Fruit fly (Drosophila melanogaster): ENCODE results near the gene CG14362.

dm6 chr3R:13845926-13846325 is 9.3 kb downstream of the CG14362 start:
- TF ChIP-seq Myc (optimal IDR thresholded peaks at IDR 0.05) (no peak), insv (optimal IDR thresholded peaks at IDR 0.05) (no peak), Sin3A (optimal IDR thresholded peaks at IDR 0.05) (no peak), psq (optimal IDR thresholded peaks at IDR 0.05) (no peak), ttk (optimal IDR thresholded peaks at IDR 0.05) (no peak), h (optimal IDR thresholded peaks at IDR 0.05) (no peak)

Measured in Kc167 (cell line).